Worm (Caenorhabditis elegans): ENCODE results near the gene Y116F11B.17.

ce11 chrV:19805548-19805947, 16.4 kb downstream of the Y116F11B.17 start:
- TF ChIP-seq elt-3 (tag; optimal IDR thresholded peaks at IDR 0.05) (no peak), ceh-28 (tag; optimal IDR thresholded peaks at IDR 0.05) (no peak), nhr-76 (tag; optimal IDR thresholded peaks at IDR 0.05) (no peak), nhr-237 (tag; optimal IDR thresholded peaks at IDR 0.05) (no peak), lsy-12 (tag; optimal IDR thresholded peaks at IDR 0.05) (no peak), snpc-4 (tag; optimal IDR thresholded peaks at IDR 0.05) (no peak), ZK546.5 (tag; optimal IDR thresholded peaks at IDR 0.05) (no peak), nhr-12 (tag; optimal IDR thresholded peaks at IDR 0.05) (no peak), nhr-43 (tag; optimal IDR thresholded peaks at IDR 0.05; ENCODE audit: poor library complexity, severe bottlenecking) (no peak), nhr-11 (tag; optimal IDR thresholded peaks at IDR 0.05) (no peak)
